Worm (Caenorhabditis elegans): Measurements from ENCODE around the gene M110.9.

DNA sequence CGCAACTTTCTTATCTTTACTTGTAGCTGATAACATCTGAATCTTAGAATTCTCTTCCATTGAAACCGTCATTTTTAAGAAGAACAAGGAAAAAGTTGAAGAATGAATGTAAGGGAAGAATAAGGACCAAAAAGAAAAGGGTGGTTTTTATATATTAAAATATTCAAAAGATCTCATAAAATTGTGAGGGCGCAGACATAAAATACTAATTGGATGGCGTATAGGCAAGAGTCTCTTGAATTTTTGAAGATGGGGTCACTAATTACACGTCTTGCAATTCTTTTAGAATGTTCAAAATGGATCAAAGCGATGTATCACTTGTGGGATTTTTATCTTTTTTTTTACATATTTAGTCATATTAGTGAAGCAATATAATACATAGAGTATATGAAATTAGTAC is 18.4 kb upstream of the M110.9 start, which contains the start of gene twk-3:
- TF ChIP-seq C04F5.9 (tag; optimal IDR thresholded peaks at IDR 0.05) = no peak
- no peak for TF ChIP-seq jun-1 (tag; optimal IDR thresholded peaks at IDR 0.05)
- no peak for TF ChIP-seq ama-1 (optimal IDR thresholded peaks at IDR 0.05)
- no peak for TF ChIP-seq ztf-11 (tag; optimal IDR thresholded peaks at IDR 0.05)
- TF ChIP-seq ceh-90 (tag; optimal IDR thresholded peaks at IDR 0.05) = no peak
- no peak for TF ChIP-seq mep-1 (tag; optimal IDR thresholded peaks at IDR 0.05)
- no peak for TF ChIP-seq elt-2 (tag; optimal IDR thresholded peaks at IDR 0.05)
- no peak for TF ChIP-seq ceh-88 (GFP tag; IDR thresholded peaks at IDR 0.05)
- no peak for TF ChIP-seq blmp-1 (tag; optimal IDR thresholded peaks at IDR 0.05)

All from whole organism, L1 larva.